Fruit fly (Drosophila melanogaster): ENCODE results near the gene CG33298.

Gene CG33298

dm6 chr2L:9452959-9453358 is 42.3 kb upstream of the CG33298 start:
- TF ChIP-seq tj (GFP tag; optimal IDR thresholded peaks at IDR 0.05) (no peak), Hr96 (GFP tag; optimal IDR thresholded peaks at IDR 0.05) (no peak), Crg-1 (GFP tag; optimal IDR thresholded peaks at IDR 0.05) (no peak), pad (GFP tag; optimal IDR thresholded peaks at IDR 0.05) (no peak), CG5204 (GFP tag; optimal IDR thresholded peaks at IDR 0.05) (no peak), ovo (GFP tag; optimal IDR thresholded peaks at IDR 0.05) (no peak), CG12768 (GFP tag; optimal IDR thresholded peaks at IDR 0.05) (no peak), CG33017 (tag; optimal IDR thresholded peaks at IDR 0.05) (no peak), CG1620 (GFP tag; optimal IDR thresholded peaks at IDR 0.05) (no peak), CG14711 (tag; optimal IDR thresholded peaks at IDR 0.05) (no peak), toe (GFP tag; optimal IDR thresholded peaks at IDR 0.05) (no peak), kay (GFP tag; ENCODE audit: borderline replicate concordance) (no peak), CG7045 (GFP tag; optimal IDR thresholded peaks at IDR 0.05) (no peak), Clk (GFP tag; optimal IDR thresholded peaks at IDR 0.05) (no peak)

- TF ChIP-seq ovo (GFP tag; optimal IDR thresholded peaks at IDR 0.05) (no peak), pad (GFP tag; optimal IDR thresholded peaks at IDR 0.05) (no peak), bab1 (GFP tag; optimal IDR thresholded peaks at IDR 0.05) (no peak), cnc (optimal IDR thresholded peaks at IDR 0.05) (no peak), toe (GFP tag; optimal IDR thresholded peaks at IDR 0.05) (no peak), CG14711 (tag; optimal IDR thresholded peaks at IDR 0.05) (no peak), cic (GFP tag; optimal IDR thresholded peaks at IDR 0.05) (no peak), Crg-1 (GFP tag; optimal IDR thresholded peaks at IDR 0.05) (no peak), CG7045 (GFP tag; optimal IDR thresholded peaks at IDR 0.05) (no peak), CG5204 (GFP tag; optimal IDR thresholded peaks at IDR 0.05) (no peak), CG11617 (GFP tag; optimal IDR thresholded peaks at IDR 0.05) (no peak), Hr96 (GFP tag; optimal IDR thresholded peaks at IDR 0.05) (no peak), Mnt (GFP tag; optimal IDR thresholded peaks at IDR 0.05) (no peak), Clk (GFP tag; optimal IDR thresholded peaks at IDR 0.05) (no peak)
Observed at dm6 chr2L:9454369-9455054, 40.8 kb upstream of the CG33298 start.

- TF ChIP-seq ovo (GFP tag; optimal IDR thresholded peaks at IDR 0.05) (no peak), CG11617 (GFP tag; optimal IDR thresholded peaks at IDR 0.05) (no peak), kay (GFP tag; ENCODE audit: borderline replicate concordance) (no peak), Hr96 (GFP tag; optimal IDR thresholded peaks at IDR 0.05) (no peak), CG12768 (GFP tag; optimal IDR thresholded peaks at IDR 0.05) (no peak), cic (GFP tag; optimal IDR thresholded peaks at IDR 0.05) (no peak)
Observed at dm6 chr2L:9455157-9455556, 40.1 kb upstream of the CG33298 start.

dm6 chr2L:9457456-9457855 is 37.8 kb upstream of the CG33298 start:
- TF ChIP-seq cnc (optimal IDR thresholded peaks at IDR 0.05): no peak
- no peak for TF ChIP-seq CG11617 (GFP tag; optimal IDR thresholded peaks at IDR 0.05)
- TF ChIP-seq CG12768 (GFP tag; optimal IDR thresholded peaks at IDR 0.05): no peak
- no peak for TF ChIP-seq Mnt (GFP tag; optimal IDR thresholded peaks at IDR 0.05)
- no peak for TF ChIP-seq ovo (GFP tag; optimal IDR thresholded peaks at IDR 0.05)
- no peak for TF ChIP-seq Clk (GFP tag; optimal IDR thresholded peaks at IDR 0.05)
- no peak for TF ChIP-seq CG7045 (GFP tag; optimal IDR thresholded peaks at IDR 0.05)
- no peak for TF ChIP-seq Crg-1 (GFP tag; optimal IDR thresholded peaks at IDR 0.05)

dm6 chr2L:9457865-9458264 is 37.4 kb upstream of the CG33298 start:
- TF ChIP-seq CG5204 (GFP tag; optimal IDR thresholded peaks at IDR 0.05) (no peak), CG33017 (tag; optimal IDR thresholded peaks at IDR 0.05) (no peak), ovo (GFP tag; optimal IDR thresholded peaks at IDR 0.05) (no peak), CG7045 (GFP tag; optimal IDR thresholded peaks at IDR 0.05) (no peak), Clk (GFP tag; optimal IDR thresholded peaks at IDR 0.05) (no peak), toe (GFP tag; optimal IDR thresholded peaks at IDR 0.05) (no peak), tj (GFP tag; optimal IDR thresholded peaks at IDR 0.05) (no peak), pad (GFP tag; optimal IDR thresholded peaks at IDR 0.05) (no peak), CG11617 (GFP tag; optimal IDR thresholded peaks at IDR 0.05) (no peak)

- TF ChIP-seq toe (GFP tag; optimal IDR thresholded peaks at IDR 0.05) (no peak), Hr96 (GFP tag; optimal IDR thresholded peaks at IDR 0.05) (no peak), CG14711 (tag; optimal IDR thresholded peaks at IDR 0.05) (no peak), Crg-1 (GFP tag; optimal IDR thresholded peaks at IDR 0.05) (no peak), CG1620 (GFP tag; optimal IDR thresholded peaks at IDR 0.05) (no peak), cnc (optimal IDR thresholded peaks at IDR 0.05) (no peak), CG7101 (tag; optimal IDR thresholded peaks at IDR 0.05) (no peak), Mnt (GFP tag; optimal IDR thresholded peaks at IDR 0.05) (no peak), CG12768 (GFP tag; optimal IDR thresholded peaks at IDR 0.05) (no peak), ovo (GFP tag; optimal IDR thresholded peaks at IDR 0.05) (no peak), CG5204 (GFP tag; optimal IDR thresholded peaks at IDR 0.05) (no peak), CG11617 (GFP tag; optimal IDR thresholded peaks at IDR 0.05) (peak; percentile 11), CG7045 (GFP tag; optimal IDR thresholded peaks at IDR 0.05) (peak; percentile 35), kay (GFP tag; ENCODE audit: borderline replicate concordance) (peak; percentile 91), tj (GFP tag; optimal IDR thresholded peaks at IDR 0.05) (peak; percentile 30), CG33017 (tag; optimal IDR thresholded peaks at IDR 0.05) (no peak), bab1 (GFP tag; optimal IDR thresholded peaks at IDR 0.05) (no peak)
Observed at dm6 chr2L:9459372-9460091, 35.7 kb upstream of the CG33298 start.

Measured in whole organism, adult.